Worm (Caenorhabditis elegans) whole organism, young adult: ENCODE data around the gene gop-2.

Source experiments
- C06A6.2 ChIP-seq: fragments of 200-800 bp; sonication (Bioruptor generic); conservative IDR thresholded peaks from 2 replicates; pipeline ENCODE4 v1.3.6; 2022; ENCODE audit warnings: missing genetic modification characterization, missing compliant biosample characterization
- C17E4.6 ChIP-seq: fragments of 200-800 bp; sonication (Bioruptor generic); IDR thresholded peaks from 2 replicates; pipeline ENCODE4 v1.3.6; 2022; ENCODE audit warnings: missing genetic modification reagents, missing genetic modification characterization, missing compliant biosample characterization
- F23B12.7 ChIP-seq: sonication (generic microtip); optimal IDR thresholded peaks from 2 replicates; lab custom pipeline; 2017; ENCODE audit warnings: missing genetic modification characterization, mild to moderate bottlenecking, missing compliant biosample characterization, antibody characterized with exemption, moderate library complexity; ENCODE audit not compliant: insufficient read depth
- F57A8.1 ChIP-seq: fragments of 200-800 bp; sonication (Bioruptor generic); optimal IDR thresholded peaks from 2 replicates; lab custom pipeline; 2018; ENCODE audit warnings: mild to moderate bottlenecking, missing genetic modification characterization, moderate library complexity, missing compliant biosample characterization
- F57C9.4 ChIP-seq: sonication (generic microtip); optimal IDR thresholded peaks from 2 replicates; lab custom pipeline; 2017; ENCODE audit warnings: mild to moderate bottlenecking, missing genetic modification characterization, missing compliant biosample characterization
- K12H6.12 ChIP-seq: fragments of 200-800 bp; sonication (Bioruptor generic); optimal IDR thresholded peaks from 2 replicates; lab custom pipeline; 2018; ENCODE audit warnings: mild to moderate bottlenecking, missing genetic modification characterization, missing compliant biosample characterization
- T07F8.4 ChIP-seq: sonication (generic microtip); optimal IDR thresholded peaks from 2 replicates; lab custom pipeline; 2016; ENCODE audit warnings: mild to moderate bottlenecking, missing genetic modification characterization, moderate library complexity, missing compliant biosample characterization
- Y53G8AR.9 ChIP-seq: fragments of 200-800 bp; sonication (Bioruptor generic); conservative IDR thresholded peaks from 2 replicates; pipeline ENCODE4 v1.3.6; 2022; ENCODE audit warnings: missing genetic modification reagents, missing genetic modification characterization, missing compliant biosample characterization
- Y56A3A.18 ChIP-seq: fragments of 200-800 bp; sonication (Bioruptor generic); IDR thresholded peaks from 2 replicates; pipeline ENCODE4 v1.3.6; 2022; ENCODE audit warnings: missing genetic modification reagents, missing genetic modification characterization, missing compliant biosample characterization
- Y79H2A.3 ChIP-seq: fragments of 200-800 bp; sonication (Bioruptor generic); conservative IDR thresholded peaks from 2 replicates; pipeline ENCODE4 v1.3.6; 2022; ENCODE audit warnings: missing genetic modification reagents, missing genetic modification characterization, missing compliant biosample characterization
- akir-1 ChIP-seq: fragments of 200-800 bp; sonication (Bioruptor generic); optimal IDR thresholded peaks from 2 replicates; lab custom pipeline; 2018; ENCODE audit warnings: mild to moderate bottlenecking, missing genetic modification characterization, moderate library complexity, missing compliant biosample characterization
- atf-7 ChIP-seq: sonication (generic microtip); optimal IDR thresholded peaks from 2 replicates; lab custom pipeline; 2017; ENCODE audit warnings: mild to moderate bottlenecking, missing genetic modification characterization, missing compliant biosample characterization
- athp-1 ChIP-seq: sonication (generic microtip); optimal IDR thresholded peaks from 2 replicates; lab custom pipeline; 2017; ENCODE audit warnings: mild to moderate bottlenecking, missing genetic modification characterization, missing compliant biosample characterization
- bed-1 ChIP-seq: fragments of 200-800 bp; sonication (Bioruptor generic); IDR thresholded peaks from 2 replicates; pipeline ENCODE4 v1.3.6; 2022; ENCODE audit warnings: missing genetic modification reagents, missing genetic modification characterization, missing compliant biosample characterization
- ccch-3 ChIP-seq: fragments of 200-800 bp; sonication (Bioruptor generic); optimal IDR thresholded peaks from 2 replicates; lab custom pipeline; 2018; ENCODE audit warnings: mild to moderate bottlenecking, missing genetic modification characterization, missing compliant biosample characterization
- ceh-27 ChIP-seq: fragments of 200-800 bp; sonication (Bioruptor generic); optimal IDR thresholded peaks from 2 replicates; lab custom pipeline; 2018; ENCODE audit warnings: mild to moderate bottlenecking, missing genetic modification characterization, moderate library complexity, missing compliant biosample characterization
- ceh-58 ChIP-seq: fragments of 200-800 bp; sonication (Bioruptor generic); IDR thresholded peaks from 2 replicates; pipeline ENCODE4 v1.3.6; 2022; ENCODE audit warnings: missing genetic modification characterization, missing compliant biosample characterization
- ceh-79 ChIP-seq: sonication (generic microtip); optimal IDR thresholded peaks from 2 replicates; lab custom pipeline; 2017; ENCODE audit warnings: mild to moderate bottlenecking, missing genetic modification characterization, missing compliant biosample characterization
- chd-7 ChIP-seq: sonication (generic microtip); optimal IDR thresholded peaks from 2 replicates; lab custom pipeline; 2016; ENCODE audit warnings: mild to moderate bottlenecking, missing genetic modification characterization, moderate library complexity, missing compliant biosample characterization
- die-1 ChIP-seq: sonication (generic microtip); optimal IDR thresholded peaks from 2 replicates; lab custom pipeline; 2016; ENCODE audit warnings: missing genotype, mild to moderate bottlenecking, missing genetic modification characterization, missing compliant biosample characterization
- dox-1 ChIP-seq: fragments of 200-800 bp; sonication (Bioruptor generic); IDR thresholded peaks from 2 replicates; pipeline ENCODE4 v1.3.6; 2022; ENCODE audit warnings: missing genetic modification reagents, missing genetic modification characterization, missing compliant biosample characterization
- ekl-4 ChIP-seq: fragments of 200-800 bp; sonication (Bioruptor generic); IDR thresholded peaks from 2 replicates; pipeline ENCODE4 v1.3.6; 2022; ENCODE audit warnings: missing genetic modification reagents, missing genetic modification characterization, missing compliant biosample characterization
- hlh-26 ChIP-seq: fragments of 200-800 bp; sonication (Bioruptor generic); conservative IDR thresholded peaks from 2 replicates; pipeline ENCODE4 v1.3.6; 2022; ENCODE audit warnings: missing genetic modification reagents, missing genetic modification characterization, missing compliant biosample characterization
- hmg-1.2 ChIP-seq: fragments of 200-800 bp; sonication (Bioruptor generic); IDR thresholded peaks from 2 replicates; pipeline ENCODE4 v1.3.6; 2022; ENCODE audit warnings: missing genetic modification reagents, missing genetic modification characterization, missing compliant biosample characterization
- hmg-20 ChIP-seq: fragments of 200-800 bp; sonication (Bioruptor generic); IDR thresholded peaks from 2 replicates; pipeline ENCODE4 v1.3.6; 2022; ENCODE audit warnings: missing genetic modification reagents, missing genetic modification characterization, missing compliant biosample characterization
- hsf-1 ChIP-seq: fragments of 200-800 bp; sonication (Bioruptor generic); IDR thresholded peaks from 2 replicates; pipeline ENCODE4 v1.3.6; 2022; ENCODE audit warnings: missing genetic modification reagents, missing genetic modification characterization, missing compliant biosample characterization
- mcd-1 ChIP-seq: fragments of 200-800 bp; sonication (Bioruptor generic); IDR thresholded peaks from 2 replicates; pipeline ENCODE4 v1.3.6; 2022; ENCODE audit warnings: missing genetic modification reagents, missing genetic modification characterization, missing compliant biosample characterization
- mel-28 ChIP-seq: sonication (generic microtip); optimal IDR thresholded peaks from 2 replicates; lab custom pipeline; 2016; ENCODE audit warnings: borderline replicate concordance, mild to moderate bottlenecking, missing genetic modification characterization, missing compliant biosample characterization
- mxl-1 ChIP-seq: sonication (generic microtip); optimal IDR thresholded peaks from 2 replicates; lab custom pipeline; 2016; ENCODE audit warnings: missing genetic modification characterization, missing compliant biosample characterization
- nfya-2 ChIP-seq: fragments of 200-800 bp; sonication (Bioruptor generic); IDR thresholded peaks from 2 replicates; pipeline ENCODE4 v1.3.6; 2022; ENCODE audit warnings: missing genetic modification reagents, missing genetic modification characterization, missing compliant biosample characterization
- nhr-120 ChIP-seq: fragments of 200-800 bp; sonication (Bioruptor generic); IDR thresholded peaks from 2 replicates; pipeline ENCODE4 v1.3.6; 2022; ENCODE audit warnings: missing genetic modification characterization, missing compliant biosample characterization
- nhr-27 ChIP-seq: fragments of 200-800 bp; sonication (Bioruptor generic); optimal IDR thresholded peaks from 2 replicates; lab custom pipeline; 2018; ENCODE audit warnings: mild to moderate bottlenecking, missing genetic modification characterization, moderate library complexity, missing compliant biosample characterization
- nhr-80 ChIP-seq: sonication (generic microtip); optimal IDR thresholded peaks from 2 replicates; lab custom pipeline; 2016; ENCODE audit warnings: missing genetic modification characterization, missing compliant biosample characterization
- nhr-90 ChIP-seq: sonication (generic microtip); optimal IDR thresholded peaks from 2 replicates; lab custom pipeline; 2016; ENCODE audit warnings: missing genotype, mild to moderate bottlenecking, missing genetic modification characterization, missing compliant biosample characterization
- pbrm-1 ChIP-seq: fragments of 200-800 bp; sonication (Bioruptor generic); IDR thresholded peaks from 2 replicates; pipeline ENCODE4 v1.3.6; 2022; ENCODE audit warnings: missing genetic modification reagents, missing genetic modification characterization, missing compliant biosample characterization
- sdz-38 ChIP-seq: sonication (generic microtip); optimal IDR thresholded peaks from 2 replicates; lab custom pipeline; 2016; ENCODE audit warnings: missing genotype, missing genetic modification characterization, missing compliant biosample characterization
- snpc-1.1 ChIP-seq: sonication (generic microtip); optimal IDR thresholded peaks from 2 replicates; lab custom pipeline; 2017; ENCODE audit warnings: missing genetic modification characterization, mild to moderate bottlenecking, missing compliant biosample characterization, antibody characterized with exemption, moderate library complexity, missing genotype, missing genetic modification reagents; ENCODE audit not compliant: insufficient read depth
- snpc-4 ChIP-seq, 5 experiments: fragments of 150-350 bp in 1 of 5; sonication (generic microtip) in 4 of 5; optimal IDR thresholded peaks; 2 replicates each; lab custom pipeline; 2014 to 2018; ENCODE audit warnings: missing genetic modification characterization in 5 of 5, missing biosample characterization in 3 of 5, antibody characterized with exemption in 2 of 5, mild to moderate bottlenecking in 2 of 5, missing compliant biosample characterization in 2 of 5, missing genotype in 2 of 5, moderate library complexity in 2 of 5, missing genetic modification reagents in 1 of 5
- tlf-1 ChIP-seq: fragments of 200-800 bp; sonication (Bioruptor generic); optimal IDR thresholded peaks from 2 replicates; lab custom pipeline; 2018; ENCODE audit warnings: mild to moderate bottlenecking, missing genetic modification characterization, missing compliant biosample characterization
- zfh-2 ChIP-seq: fragments of 200-800 bp; sonication (Bioruptor generic); conservative IDR thresholded peaks from 2 replicates; pipeline ENCODE4 v1.3.6; 2022; ENCODE audit warnings: missing genetic modification reagents, missing genetic modification characterization, missing compliant biosample characterization
- zim-3 ChIP-seq: sonication (generic microtip); optimal IDR thresholded peaks from 2 replicates; lab custom pipeline; 2017; ENCODE audit warnings: mild to moderate bottlenecking, missing genetic modification characterization, moderate library complexity, missing compliant biosample characterization
- ztf-18 ChIP-seq: sonication (generic microtip); optimal IDR thresholded peaks from 2 replicates; lab custom pipeline; 2016; ENCODE audit warnings: missing genotype, mild to moderate bottlenecking, missing genetic modification characterization, missing compliant biosample characterization
- ztf-28 ChIP-seq: fragments of 200-800 bp; sonication (Bioruptor generic); IDR thresholded peaks from 2 replicates; pipeline ENCODE4 v1.3.6; 2022; ENCODE audit warnings: missing genetic modification reagents, missing genetic modification characterization, missing compliant biosample characterization

gop-2 gene

ce11 chrIII:5290230-5290629, 31.4 kb downstream of the gop-2 start:
- TF ChIP-seq F23B12.7 (tag; lab: Kevin White, UChicago), result no peak
- no peak for TF ChIP-seq Y79H2A.3 (GFP tag; lab: Robert Waterston, UW)
- no peak for TF ChIP-seq tlf-1 (GFP tag; lab: Kevin White, UChicago)
- no peak for TF ChIP-seq Y56A3A.18 (GFP tag; lab: Robert Waterston, UW)
- TF ChIP-seq mxl-1, result no peak
- no peak for TF ChIP-seq snpc-1.1 (tag; lab: Kevin White, UChicago)
- TF ChIP-seq zfh-2 (GFP tag; lab: Robert Waterston, UW), result no peak
- TF ChIP-seq hlh-26 (GFP tag; lab: Robert Waterston, UW), result no peak
- TF ChIP-seq zim-3 (tag; lab: Kevin White, UChicago), result no peak
- no peak for TF ChIP-seq nhr-90 (tag; lab: Kevin White, UChicago)
- TF ChIP-seq die-1 (tag; lab: Kevin White, UChicago), result no peak
- no peak for TF ChIP-seq nfya-2 (GFP tag; lab: Robert Waterston, UW)
- TF ChIP-seq hsf-1 (GFP tag; lab: Robert Waterston, UW), result no peak

ce11 chrIII:5291281-5291680, 32.5 kb downstream of the gop-2 start:
- no peak for TF ChIP-seq F23B12.7 (tag; lab: Kevin White, UChicago)
- TF ChIP-seq nhr-80, result peak; percentile 76
- TF ChIP-seq hmg-1.2, result peak; percentile 22; the same call in 1 of the 2 replicates
- TF ChIP-seq ekl-4 (GFP tag; lab: Robert Waterston, UW), result no peak
- no peak for TF ChIP-seq bed-1 (GFP tag; lab: Robert Waterston, UW)
- TF ChIP-seq ceh-79 (tag; lab: Kevin White, UChicago), result no peak
- TF ChIP-seq sdz-38, result no peak

ce11 chrIII:5294281-5294680, 35.5 kb downstream of the gop-2 start:
- TF ChIP-seq bed-1 (GFP tag; lab: Robert Waterston, UW) (no peak), athp-1 (tag; lab: Kevin White, UChicago) (no peak), chd-7 (tag; lab: Kevin White, UChicago) (no peak), hmg-20 (no peak), T07F8.4 (tag; lab: Kevin White, UChicago) (no peak), mel-28 (tag; lab: Kevin White, UChicago) (no peak), ztf-28 (GFP tag; lab: Robert Waterston, UW) (no peak)

- TF ChIP-seq hmg-1.2 (peak; percentile 76), Y53G8AR.9 (GFP tag; lab: Robert Waterston, UW) (peak; percentile 71; the same call in 1 of the 2 replicates), akir-1 (GFP tag; lab: Kevin White, UChicago) (no peak), C17E4.6 (GFP tag; lab: Robert Waterston, UW) (no peak), F57C9.4 (tag; lab: Kevin White, UChicago) (peak; percentile 81), atf-7 (tag; lab: Kevin White, UChicago) (peak; percentile 38), mcd-1 (GFP tag; lab: Robert Waterston, UW) (no peak; the same call in 1 of the 2 replicates), snpc-4 (GFP tag; optimal IDR thresholded peaks at IDR 0.05; lab: Kevin White, UChicago) (peak; percentile 64), snpc-4 (tag; optimal IDR thresholded peaks at IDR 0.05; lab: Kevin White, UChicago) (peak in 2 of 4 experiments; percentile 55 to 57), pbrm-1 (GFP tag; lab: Robert Waterston, UW) (peak; percentile 75), hlh-26 (GFP tag; lab: Robert Waterston, UW) (no peak), athp-1 (tag; lab: Kevin White, UChicago) (peak; percentile 79), die-1 (tag; lab: Kevin White, UChicago) (peak; percentile 93), T07F8.4 (tag; lab: Kevin White, UChicago) (peak; percentile 26), ceh-27 (GFP tag; lab: Kevin White, UChicago) (peak; percentile 73), ceh-58 (GFP tag; lab: Robert Waterston, UW) (0 out of 2 replicates have a peak, but pooled peaks have one; percentile 55), C06A6.2 (GFP tag; lab: Robert Waterston, UW) (0 out of 2 replicates have a peak, but pooled peaks have one; percentile 39), K12H6.12 (tag; lab: Kevin White, UChicago) (peak; percentile 71), ztf-18 (tag; lab: Kevin White, UChicago) (peak; percentile 76), ccch-3 (GFP tag; lab: Kevin White, UChicago) (no peak), nhr-120 (GFP tag; lab: Robert Waterston, UW) (no peak), dox-1 (GFP tag; lab: Robert Waterston, UW) (no peak), F57A8.1 (GFP tag; lab: Kevin White, UChicago) (peak; percentile 39), nhr-27 (tag; lab: Kevin White, UChicago) (no peak)
Observed at ce11 chrIII:5294867-5295266, 36.0 kb downstream of the gop-2 start.
